Worm (Caenorhabditis elegans) whole organism, L4 larva: Measurements from ENCODE around the gene ZK892.4.

ENCODE experiments used
- D1046.2 ChIP-seq: fragments of 200-800 bp; sonication (Bioruptor generic); IDR thresholded peaks from 2 replicates; pipeline ENCODE4 v1.3.6; 2022; ENCODE audit warnings: missing genetic modification characterization, missing compliant biosample characterization
- F10B5.3 ChIP-seq: sonication (generic microtip); optimal IDR thresholded peaks from 2 replicates; lab custom pipeline; 2016; ENCODE audit warnings: mild to moderate bottlenecking, missing genetic modification characterization, missing compliant biosample characterization
- T20F7.1 ChIP-seq: fragments of 200-800 bp; sonication (Bioruptor generic); optimal IDR thresholded peaks from 2 replicates; lab custom pipeline; 2018; ENCODE audit warnings: mild to moderate bottlenecking, missing genetic modification characterization, missing compliant biosample characterization
- T26A8.4 ChIP-seq: fragments of 200-800 bp; sonication (Bioruptor generic); IDR thresholded peaks from 2 replicates; pipeline ENCODE4 v1.3.6; 2022; ENCODE audit warnings: missing genetic modification characterization, missing compliant biosample characterization
- Y5F2A.4 ChIP-seq: fragments of 200-800 bp; sonication (Bioruptor generic); optimal IDR thresholded peaks from 2 replicates; lab custom pipeline; 2018; ENCODE audit warnings: mild to moderate bottlenecking, missing genetic modification characterization, missing compliant biosample characterization
- aly-2 ChIP-seq: sonication (generic microtip); optimal IDR thresholded peaks from 2 replicates; lab custom pipeline; 2018; ENCODE audit warnings: missing biosample characterization, missing genetic modification characterization
- ama-1 ChIP-seq: fragments of 150-350 bp; optimal IDR thresholded peaks from 2 replicates; lab custom pipeline; 2014; ENCODE audit warnings: inconsistent platforms, mixed read lengths
- ceh-20 ChIP-seq: fragments of 200-800 bp; sonication (Bioruptor generic); IDR thresholded peaks from 2 replicates; pipeline ENCODE4 v1.3.6; 2022; ENCODE audit warnings: missing genetic modification reagents, missing genetic modification characterization, missing compliant biosample characterization
- ceh-28 ChIP-seq: fragments of 150-350 bp; optimal IDR thresholded peaks from 2 replicates; lab custom pipeline; 2014; ENCODE audit warnings: missing biosample characterization, missing genetic modification reagents, missing genetic modification characterization
- ceh-32 ChIP-seq: sonication (generic microtip); optimal IDR thresholded peaks from 2 replicates; lab custom pipeline; 2016; ENCODE audit warnings: mild to moderate bottlenecking, missing genetic modification characterization, missing compliant biosample characterization; ENCODE audit not compliant: poor library complexity
- ces-1 ChIP-seq: fragments of 150-350 bp; sonication (generic microtip); optimal IDR thresholded peaks from 4 replicates; lab custom pipeline; 2014; ENCODE audit warnings: missing biosample characterization, missing genetic modification reagents, missing genetic modification characterization
- ctbp-1 ChIP-seq: fragments of 200-800 bp; sonication (Bioruptor generic); IDR thresholded peaks from 2 replicates; pipeline ENCODE4 v1.3.6; 2022; ENCODE audit warnings: missing genetic modification reagents, missing genetic modification characterization, missing compliant biosample characterization
- daf-16 ChIP-seq, 3 experiments: sonication (generic microtip); optimal IDR thresholded peaks; 2 replicates each; lab custom pipeline; 2016 to 2017; ENCODE audit warnings: missing genetic modification characterization in 3 of 3, missing genetic modification reagents in 3 of 3, mild to moderate bottlenecking in 2 of 3, missing compliant biosample characterization in 2 of 3, missing biosample characterization in 1 of 3, moderate library complexity in 1 of 3
- dmd-8 ChIP-seq: fragments of 200-800 bp; sonication (Bioruptor generic); IDR thresholded peaks from 2 replicates; pipeline ENCODE4 v1.3.6; 2022; ENCODE audit warnings: missing genetic modification characterization, missing compliant biosample characterization
- egl-27 ChIP-seq: sonication (generic microtip); optimal IDR thresholded peaks from 3 replicates; lab custom pipeline; 2017; ENCODE audit warnings: missing biosample characterization, missing genetic modification reagents, missing genetic modification characterization
- egl-43 ChIP-seq: fragments of 200-800 bp; sonication (Bioruptor generic); IDR thresholded peaks from 2 replicates; pipeline ENCODE4 v1.3.6; 2022; ENCODE audit warnings: missing genetic modification reagents, missing genetic modification characterization, missing compliant biosample characterization
- fos-1 ChIP-seq: fragments of 150-350 bp; optimal IDR thresholded peaks from 2 replicates; lab custom pipeline; 2014; ENCODE audit warnings: missing biosample characterization, missing genetic modification characterization
- gei-8 ChIP-seq: fragments of 200-800 bp; sonication (Bioruptor generic); optimal IDR thresholded peaks from 2 replicates; lab custom pipeline; 2018; ENCODE audit warnings: mild to moderate bottlenecking, missing genetic modification characterization, missing compliant biosample characterization
- hlh-11 ChIP-seq: fragments of 200-800 bp; sonication (Bioruptor generic); optimal IDR thresholded peaks from 2 replicates; lab custom pipeline; 2018; ENCODE audit warnings: mild to moderate bottlenecking, missing genetic modification characterization, missing compliant biosample characterization
- hlh-30 ChIP-seq: sonication (generic microtip); optimal IDR thresholded peaks from 2 replicates; lab custom pipeline; 2017; ENCODE audit warnings: antibody characterized with exemption, mild to moderate bottlenecking, missing genetic modification characterization, missing compliant biosample characterization; ENCODE audit not compliant: insufficient read depth
- hmg-1.1 ChIP-seq: fragments of 200-800 bp; sonication (Bioruptor generic); IDR thresholded peaks from 2 replicates; pipeline ENCODE4 v1.3.6; 2022; ENCODE audit warnings: missing genetic modification reagents, missing genetic modification characterization, missing compliant biosample characterization
- lin-13 ChIP-seq: fragments of 150-350 bp; optimal IDR thresholded peaks from 2 replicates; lab custom pipeline; 2014; ENCODE audit warnings: missing biosample characterization, missing genetic modification reagents, missing genetic modification characterization
- lin-29 ChIP-seq: fragments of 200-800 bp; sonication (Bioruptor generic); IDR thresholded peaks from 2 replicates; pipeline ENCODE4 v1.3.6; 2022; ENCODE audit warnings: missing genetic modification reagents, missing genetic modification characterization, missing compliant biosample characterization
- lin-38 ChIP-seq: fragments of 200-800 bp; sonication (Bioruptor generic); IDR thresholded peaks from 2 replicates; pipeline ENCODE4 v1.3.6; 2022; ENCODE audit warnings: missing genetic modification reagents, missing genetic modification characterization, missing compliant biosample characterization
- lir-3 ChIP-seq: sonication (generic microtip); optimal IDR thresholded peaks from 2 replicates; lab custom pipeline; 2016; ENCODE audit warnings: mild to moderate bottlenecking, missing genetic modification characterization, missing compliant biosample characterization
- madf-5 ChIP-seq, 2 experiments: fragments of 200-800 bp; sonication (Bioruptor generic); IDR thresholded peaks; 2 replicates each; pipeline ENCODE4 v1.3.6; 2022; ENCODE audit warnings: missing compliant biosample characterization in 2 of 2, missing genetic modification characterization in 2 of 2
- madf-9 ChIP-seq: fragments of 200-800 bp; sonication (Bioruptor generic); conservative IDR thresholded peaks from 2 replicates; pipeline ENCODE4 v1.3.6; 2022; ENCODE audit warnings: missing genetic modification reagents, missing genetic modification characterization, missing compliant biosample characterization
- mdl-1 ChIP-seq, 2 experiments: fragments of 150-350 bp in 1 of 2; sonication (generic microtip) in 1 of 2; optimal IDR thresholded peaks; 2 replicates each; lab custom pipeline; 2014 to 2017; ENCODE audit warnings: missing biosample characterization in 2 of 2, missing genetic modification characterization in 2 of 2
- mep-1 ChIP-seq: fragments of 150-350 bp; sonication (generic microtip); optimal IDR thresholded peaks from 3 replicates; lab custom pipeline; 2014; ENCODE audit warnings: missing biosample characterization, missing genetic modification characterization
- mes-2 ChIP-seq: sonication (generic microtip); optimal IDR thresholded peaks from 2 replicates; lab custom pipeline; 2016; ENCODE audit warnings: missing genotype, mild to moderate bottlenecking, missing genetic modification characterization, missing compliant biosample characterization; ENCODE audit not compliant: poor library complexity, severe bottlenecking
- mxl-2 ChIP-seq: fragments of 200-800 bp; sonication (Bioruptor generic); conservative IDR thresholded peaks from 2 replicates; pipeline ENCODE4 v1.3.6; 2022; ENCODE audit warnings: missing genetic modification reagents, missing genetic modification characterization, missing compliant biosample characterization
- mxl-3 ChIP-seq: fragments of 200-800 bp; sonication (Bioruptor generic); optimal IDR thresholded peaks from 2 replicates; lab custom pipeline; 2018; ENCODE audit warnings: mild to moderate bottlenecking, missing genetic modification characterization, missing compliant biosample characterization
- nhr-102 ChIP-seq: sonication (generic microtip); optimal IDR thresholded peaks from 2 replicates; lab custom pipeline; 2016; ENCODE audit warnings: mild to moderate bottlenecking, missing genetic modification characterization, moderate library complexity, missing compliant biosample characterization
- nhr-11 ChIP-seq: fragments of 150-350 bp; optimal IDR thresholded peaks from 2 replicates; lab custom pipeline; 2014; ENCODE audit warnings: missing biosample characterization, missing genetic modification characterization
- nhr-25 ChIP-seq: sonication (generic microtip); optimal IDR thresholded peaks from 2 replicates; lab custom pipeline; 2017; ENCODE audit warnings: missing genetic modification characterization, mild to moderate bottlenecking, missing compliant biosample characterization, antibody characterized with exemption, moderate library complexity, borderline replicate concordance; ENCODE audit not compliant: insufficient read depth
- nhr-42 ChIP-seq: fragments of 200-800 bp; sonication (Bioruptor generic); IDR thresholded peaks from 2 replicates; pipeline ENCODE4 v1.3.6; 2022; ENCODE audit warnings: missing genetic modification characterization, missing compliant biosample characterization
- pha-4 ChIP-seq, 2 experiments: fragments of 150-350 bp in 1 of 2; fragments of 200-800 bp in 1 of 2; sonication (Bioruptor generic) in 1 of 2; IDR thresholded peaks in 1 of 2; optimal IDR thresholded peaks in 1 of 2; 2 replicates each; pipeline versions ENCODE4 v1.3.6 to Lab custom; 2014 to 2022; ENCODE audit warnings: missing genetic modification characterization in 2 of 2, missing genetic modification reagents in 2 of 2, missing biosample characterization in 1 of 2, missing compliant biosample characterization in 1 of 2
- pqm-1 ChIP-seq: sonication (generic microtip); optimal IDR thresholded peaks from 2 replicates; lab custom pipeline; 2017; ENCODE audit warnings: missing biosample characterization, missing genetic modification characterization
- rbr-2 ChIP-seq: sonication (generic microtip); optimal IDR thresholded peaks from 2 replicates; lab custom pipeline; 2016; ENCODE audit warnings: missing genotype, missing genetic modification characterization, missing compliant biosample characterization
- set-16 ChIP-seq: fragments of 200-800 bp; sonication (Bioruptor generic); IDR thresholded peaks from 2 replicates; pipeline ENCODE4 v1.3.6; 2022; ENCODE audit warnings: missing genetic modification reagents, missing genetic modification characterization, missing compliant biosample characterization
- spr-1 ChIP-seq: sonication (generic microtip); optimal IDR thresholded peaks from 2 replicates; lab custom pipeline; 2016; ENCODE audit warnings: mild to moderate bottlenecking, missing genetic modification characterization, missing compliant biosample characterization
- unc-130 ChIP-seq: sonication (generic microtip); optimal IDR thresholded peaks from 2 replicates; lab custom pipeline; 2016; ENCODE audit warnings: missing genetic modification reagents, missing genetic modification characterization, missing compliant biosample characterization
- unc-62 ChIP-seq, 3 experiments: fragments of 150-350 bp in 1 of 3; sonication (generic microtip); optimal IDR thresholded peaks in 2 of 3; peaks in 1 of 3; 1 replicate in 1 of 3; 2 replicates in 2 of 3; lab custom pipeline; 2014 to 2017; ENCODE audit warnings: missing biosample characterization in 3 of 3, missing genetic modification characterization in 3 of 3, missing genetic modification reagents in 3 of 3, missing genotype in 1 of 3
- vab-7 ChIP-seq: fragments of 200-800 bp; sonication (Bioruptor generic); IDR thresholded peaks from 2 replicates; pipeline ENCODE4 v1.3.6; 2022; ENCODE audit warnings: missing genetic modification reagents, missing genetic modification characterization, missing compliant biosample characterization
- ztf-11 ChIP-seq: fragments of 150-350 bp; optimal IDR thresholded peaks from 2 replicates; lab custom pipeline; 2014; ENCODE audit warnings: missing biosample characterization, missing genetic modification characterization

Gene ZK892.4

ce11 chrII:9966954-9967353, 39.4 kb upstream of the ZK892.4 start, which contains the start of gene dtmk-1 (continued):
- TF ChIP-seq egl-27 (tag; lab: Kevin White, UChicago) (no peak), lin-13 (GFP tag; lab: Kevin White, UChicago) (peak; percentile 12), gei-8 (GFP tag; lab: Kevin White, UChicago) (no peak), egl-43 (GFP tag; lab: Robert Waterston, UW) (no peak), lin-38 (peak; percentile 33; the same call in 1 of the 2 replicates), aly-2 (no peak), ama-1 (lab: Kevin White, UChicago) (peak; percentile 32), mxl-3 (GFP tag; lab: Kevin White, UChicago) (no peak), mdl-1 (tag; optimal IDR thresholded peaks at IDR 0.05; lab: Kevin White, UChicago) (no peak), pha-4 (GFP tag; IDR thresholded peaks at IDR 0.05; lab: Robert Waterston, UW) (0 out of 2 replicates have a peak, but pooled peaks have one; percentile 10), pha-4 (tag; optimal IDR thresholded peaks at IDR 0.05; lab: Kevin White, UChicago) (no peak), madf-5 (GFP tag; IDR thresholded peaks at IDR 0.05; lab: Robert Waterston, UW) (no peak), ceh-32 (tag; lab: Kevin White, UChicago) (no peak), nhr-25 (tag; lab: Kevin White, UChicago) (peak; percentile 5), F10B5.3 (tag; lab: Kevin White, UChicago) (no peak), nhr-102 (tag; lab: Kevin White, UChicago) (no peak), fos-1 (tag; lab: Kevin White, UChicago) (no peak), mxl-2 (no peak), ceh-20 (GFP tag; lab: Robert Waterston, UW) (no peak), mep-1 (tag; lab: Kevin White, UChicago) (no peak), ztf-11 (tag; lab: Kevin White, UChicago) (no peak)

- TF ChIP-seq hlh-11 (tag; lab: Kevin White, UChicago) (peak; percentile 36), egl-27 (tag; lab: Kevin White, UChicago) (no peak), T20F7.1 (peak; percentile 60), ctbp-1 (GFP tag; lab: Robert Waterston, UW) (no peak), mes-2 (tag; lab: Kevin White, UChicago) (peak; percentile 97), hlh-30 (tag; lab: Kevin White, UChicago) (peak; percentile 60), daf-16 (GFP tag; optimal IDR thresholded peaks at IDR 0.05; lab: Kevin White, UChicago) (no peak), daf-16 (tag; optimal IDR thresholded peaks at IDR 0.05; lab: Kevin White, UChicago) (peak; percentile 23), ceh-28 (tag; lab: Kevin White, UChicago) (no peak), hmg-1.1 (GFP tag; lab: Robert Waterston, UW) (peak; percentile 61), lir-3 (tag; lab: Kevin White, UChicago) (no peak), ces-1 (GFP tag; lab: Kevin White, UChicago) (no peak), pqm-1 (tag; lab: Kevin White, UChicago) (peak; percentile 3), unc-130 (GFP tag; lab: Kevin White, UChicago) (peak; percentile 96), nhr-42 (GFP tag; lab: Robert Waterston, UW) (no peak), set-16 (no peak), ceh-32 (tag; lab: Kevin White, UChicago) (no peak), nhr-11 (peak; percentile 87), mdl-1 (tag; optimal IDR thresholded peaks at IDR 0.05; lab: Kevin White, UChicago) (no peak), spr-1 (tag; lab: Kevin White, UChicago) (no peak), unc-62 (GFP tag; optimal IDR thresholded peaks at IDR 0.05 in 1 of 2; lab: Kevin White, UChicago) (no peak), unc-62 (tag; optimal IDR thresholded peaks at IDR 0.05; lab: Kevin White, UChicago) (no peak), D1046.2 (GFP tag; lab: Robert Waterston, UW) (no peak), T26A8.4 (GFP tag; lab: Robert Waterston, UW) (no peak), madf-5 (GFP tag; IDR thresholded peaks at IDR 0.05; lab: Robert Waterston, UW) (no peak), madf-9 (GFP tag; lab: Robert Waterston, UW) (no peak), ceh-20 (GFP tag; lab: Robert Waterston, UW) (no peak), lin-29 (no peak), dmd-8 (GFP tag; lab: Robert Waterston, UW) (no peak), Y5F2A.4 (GFP tag; lab: Kevin White, UChicago) (no peak), vab-7 (GFP tag; lab: Robert Waterston, UW) (peak; percentile 30; the same call in 1 of the 2 replicates), rbr-2 (peak; percentile 49), pha-4 (GFP tag; IDR thresholded peaks at IDR 0.05; lab: Robert Waterston, UW) (no peak), pha-4 (tag; optimal IDR thresholded peaks at IDR 0.05; lab: Kevin White, UChicago) (no peak), mxl-2 (no peak)
Measured at ce11 chrII:9967999-9968706, 38.2 kb upstream of the ZK892.4 start, which contains the start of the genes R53.4 and psf-1. R53.4 (minus strand) TSS chrII:9968049. psf-1 (plus strand) TSS chrII:9968673.
